Fruit fly (Drosophila melanogaster) whole organism, prepupa: Measurements from ENCODE around the gene beg.

ENCODE experiments used
- Blimp-1 ChIP-seq: fragments of 200-800 bp; sonication (Bioruptor generic); optimal IDR thresholded peaks from 3 replicates; lab custom pipeline; 2017; ENCODE audit warnings: missing biosample characterization, missing genetic modification characterization, mild to moderate bottlenecking, moderate library complexity, missing genetic modification reagents
- CG10631 ChIP-seq: fragments of 200-800 bp; sonication (Bioruptor generic); optimal IDR thresholded peaks from 2 replicates; lab custom pipeline; 2016; ENCODE audit warnings: missing biosample characterization, missing genetic modification characterization
- CG10669 ChIP-seq: fragments of 200-800 bp; sonication (Bioruptor generic); optimal IDR thresholded peaks from 3 replicates; lab custom pipeline; 2018; ENCODE audit warnings: missing biosample characterization, mild to moderate bottlenecking, missing genetic modification characterization, moderate library complexity
- CG11294 ChIP-seq: fragments of 200-800 bp; sonication (Bioruptor generic); IDR thresholded peaks from 2 replicates; pipeline ENCODE4 v1.3.6; 2022; ENCODE audit warnings: missing biosample characterization, missing genetic modification characterization
- CG11902 ChIP-seq: fragments of 200-800 bp; sonication (Bioruptor generic); optimal IDR thresholded peaks from 3 replicates; lab custom pipeline; 2016; ENCODE audit warnings: missing biosample characterization, missing genetic modification characterization
- CG15336 ChIP-seq: fragments of 200-800 bp; sonication (Bioruptor generic); IDR thresholded peaks from 2 replicates; pipeline ENCODE4 v1.3.6; 2022; ENCODE audit warnings: missing biosample characterization, missing genetic modification characterization
- CG1621 ChIP-seq: fragments of 200-800 bp; sonication (Bioruptor generic); optimal IDR thresholded peaks from 3 replicates; lab custom pipeline; 2018; ENCODE audit warnings: missing biosample characterization, mild to moderate bottlenecking, missing genetic modification characterization
- CG16779 ChIP-seq: fragments of 200-800 bp; sonication (Bioruptor generic); optimal IDR thresholded peaks from 3 replicates; lab custom pipeline; 2017; ENCODE audit warnings: missing biosample characterization, mild to moderate bottlenecking, missing genetic modification characterization
- CG3032 ChIP-seq: fragments of 200-800 bp; optimal IDR thresholded peaks from 2 replicates; lab custom pipeline; 2019; ENCODE audit warnings: missing biosample characterization, mild to moderate bottlenecking, missing genetic modification characterization, moderate library complexity
- CG31627 ChIP-seq: fragments of 200-800 bp; sonication (Bioruptor generic); optimal IDR thresholded peaks from 3 replicates; lab custom pipeline; 2016; ENCODE audit warnings: missing biosample characterization, missing genetic modification characterization
- CG32006 ChIP-seq: fragments of 200-800 bp; sonication (Bioruptor generic); optimal IDR thresholded peaks from 3 replicates; lab custom pipeline; 2017; ENCODE audit warnings: missing biosample characterization, mild to moderate bottlenecking, missing genetic modification characterization
- CG34406 ChIP-seq: fragments of 200-800 bp; sonication (Bioruptor generic); optimal IDR thresholded peaks from 3 replicates; lab custom pipeline; 2016; ENCODE audit warnings: missing biosample characterization, missing genetic modification characterization
- CG3919 ChIP-seq: fragments of 200-800 bp; sonication (Bioruptor generic); optimal IDR thresholded peaks from 3 replicates; lab custom pipeline; 2016; ENCODE audit warnings: missing biosample characterization, missing genetic modification characterization
- CG4318 ChIP-seq: fragments of 200-800 bp; sonication (Bioruptor generic); optimal IDR thresholded peaks from 3 replicates; lab custom pipeline; 2017; ENCODE audit warnings: missing biosample characterization, mild to moderate bottlenecking, missing genetic modification characterization
- CG6792 ChIP-seq: fragments of 200-800 bp; sonication (Bioruptor generic); optimal IDR thresholded peaks from 3 replicates; lab custom pipeline; 2016; ENCODE audit warnings: missing biosample characterization, missing genetic modification characterization
- CG6808 ChIP-seq: fragments of 200-800 bp; sonication (Bioruptor generic); optimal IDR thresholded peaks from 3 replicates; lab custom pipeline; 2017; ENCODE audit warnings: missing biosample characterization, missing genetic modification characterization, mild to moderate bottlenecking, moderate library complexity, missing genetic modification reagents
- CG6854 ChIP-seq: fragments of 200-800 bp; sonication (Bioruptor generic); optimal IDR thresholded peaks from 2 replicates; lab custom pipeline; 2017; ENCODE audit warnings: missing biosample characterization, mild to moderate bottlenecking, missing genetic modification characterization
- CG7368 ChIP-seq: fragments of 200-800 bp; sonication (Bioruptor generic); optimal IDR thresholded peaks from 3 replicates; lab custom pipeline; 2016; ENCODE audit warnings: missing biosample characterization, missing genetic modification characterization
- CG8119 ChIP-seq: fragments of 200-800 bp; sonication (Bioruptor generic); IDR thresholded peaks from 3 replicates; pipeline ENCODE4 v1.3.6; 2022; ENCODE audit warnings: missing biosample characterization, missing genetic modification characterization
- CG8319 ChIP-seq: fragments of 200-800 bp; sonication (Bioruptor generic); optimal IDR thresholded peaks from 3 replicates; lab custom pipeline; 2016; ENCODE audit warnings: missing biosample characterization, missing genetic modification characterization
- CG8632 ChIP-seq: fragments of 200-800 bp; sonication (Bioruptor generic); optimal IDR thresholded peaks from 3 replicates; lab custom pipeline; 2016; ENCODE audit warnings: missing biosample characterization, missing genetic modification characterization
- CG9139 ChIP-seq: fragments of 200-800 bp; sonication (Bioruptor generic); optimal IDR thresholded peaks from 3 replicates; lab custom pipeline; 2017; ENCODE audit warnings: missing biosample characterization, mild to moderate bottlenecking, missing genetic modification characterization
- Eip75B ChIP-seq: fragments of 200-800 bp; sonication (Bioruptor generic); optimal IDR thresholded peaks from 3 replicates; lab custom pipeline; 2016; ENCODE audit warnings: missing biosample characterization, missing genetic modification characterization
- Eip78C ChIP-seq: fragments of 200-800 bp; sonication (Bioruptor generic); peaks from one replicate; lab custom pipeline; 2016; ENCODE audit warnings: missing biosample characterization, missing genetic modification characterization
- Eip93F ChIP-seq: fragments of 200-800 bp; sonication (Bioruptor generic); optimal IDR thresholded peaks from 2 replicates; lab custom pipeline; 2016; ENCODE audit warnings: missing biosample characterization, mild to moderate bottlenecking, missing genetic modification characterization
- Ets21C ChIP-seq: fragments of 200-800 bp; sonication (Bioruptor generic); optimal IDR thresholded peaks from 3 replicates; lab custom pipeline; 2016; ENCODE audit warnings: missing biosample characterization, missing genetic modification characterization
- Ets96B ChIP-seq: fragments of 200-800 bp; optimal IDR thresholded peaks from 2 replicates; lab custom pipeline; 2019; ENCODE audit warnings: missing biosample characterization, mild to moderate bottlenecking, missing genetic modification characterization, moderate library complexity
- Gug ChIP-seq: fragments of 200-800 bp; sonication (Bioruptor generic); IDR thresholded peaks from 2 replicates; pipeline ENCODE4 v1.3.6; 2022; ENCODE audit warnings: missing biosample characterization, missing genetic modification characterization
- Hr38 ChIP-seq: sonication (Bioruptor generic); optimal IDR thresholded peaks from 2 replicates; lab custom pipeline; 2016; ENCODE audit warnings: missing biosample characterization, missing genetic modification characterization
- Hr39 ChIP-seq: fragments of 200-800 bp; sonication (Bioruptor generic); optimal IDR thresholded peaks from 2 replicates; lab custom pipeline; 2016; ENCODE audit warnings: missing biosample characterization, missing genetic modification characterization
- Met ChIP-seq: fragments of 200-800 bp; sonication (Bioruptor generic); optimal IDR thresholded peaks from 3 replicates; lab custom pipeline; 2016; ENCODE audit warnings: missing biosample characterization, missing genetic modification characterization
- OdsH ChIP-seq: fragments of 200-800 bp; sonication (Bioruptor generic); optimal IDR thresholded peaks from 3 replicates; lab custom pipeline; 2016; ENCODE audit warnings: missing biosample characterization, missing genetic modification characterization
- Smox ChIP-seq: fragments of 200-800 bp; sonication (Bioruptor generic); optimal IDR thresholded peaks from 3 replicates; lab custom pipeline; 2016; ENCODE audit warnings: missing biosample characterization, missing genetic modification characterization
- Sox102F ChIP-seq: fragments of 200-800 bp; sonication (Bioruptor generic); optimal IDR thresholded peaks from 2 replicates; lab custom pipeline; 2016; ENCODE audit warnings: missing biosample characterization, mild to moderate bottlenecking, missing genetic modification characterization
- achi ChIP-seq: fragments of 200-800 bp; sonication (Bioruptor generic); optimal IDR thresholded peaks from 3 replicates; lab custom pipeline; 2016; ENCODE audit warnings: missing biosample characterization, missing genetic modification characterization
- acj6 ChIP-seq: fragments of 200-800 bp; sonication (Bioruptor generic); optimal IDR thresholded peaks from 3 replicates; lab custom pipeline; 2016; ENCODE audit warnings: missing biosample characterization, missing genetic modification characterization
- cyc ChIP-seq: fragments of 200-800 bp; sonication (Bioruptor generic); optimal IDR thresholded peaks from 3 replicates; lab custom pipeline; 2016; ENCODE audit warnings: missing biosample characterization, missing genetic modification characterization
- dsx ChIP-seq: fragments of 200-800 bp; optimal IDR thresholded peaks from 3 replicates; lab custom pipeline; 2019; ENCODE audit warnings: missing biosample characterization, mild to moderate bottlenecking, missing genetic modification characterization, moderate library complexity; ENCODE audit not compliant: poor library complexity, severe bottlenecking
- eg ChIP-seq: fragments of 200-800 bp; sonication (Bioruptor generic); IDR thresholded peaks from 3 replicates; pipeline ENCODE4 v1.3.6; 2022; ENCODE audit warnings: missing biosample characterization, missing genetic modification characterization
- esn ChIP-seq: fragments of 200-800 bp; sonication (Bioruptor generic); optimal IDR thresholded peaks from 2 replicates; lab custom pipeline; 2016; ENCODE audit warnings: missing biosample characterization, mild to moderate bottlenecking, missing genetic modification characterization, moderate library complexity
- fd59A ChIP-seq: fragments of 200-800 bp; sonication (Bioruptor generic); optimal IDR thresholded peaks from 2 replicates; lab custom pipeline; 2017; ENCODE audit warnings: missing biosample characterization, mild to moderate bottlenecking, missing genetic modification characterization, missing genetic modification reagents
- fd85E ChIP-seq: fragments of 200-800 bp; sonication (Bioruptor generic); optimal IDR thresholded peaks from 3 replicates; lab custom pipeline; 2016; ENCODE audit warnings: missing biosample characterization, missing genetic modification characterization
- fkh ChIP-seq: fragments of 200-800 bp; sonication (Bioruptor generic); optimal IDR thresholded peaks from 3 replicates; lab custom pipeline; 2017; ENCODE audit warnings: missing biosample characterization, mild to moderate bottlenecking, missing genetic modification characterization, moderate library complexity
- lz ChIP-seq: fragments of 200-800 bp; sonication (Bioruptor generic); optimal IDR thresholded peaks from 3 replicates; lab custom pipeline; 2016; ENCODE audit warnings: missing biosample characterization, missing genetic modification characterization
- net ChIP-seq: fragments of 200-800 bp; sonication (Bioruptor generic); optimal IDR thresholded peaks from 3 replicates; lab custom pipeline; 2016; ENCODE audit warnings: missing biosample characterization, missing genetic modification characterization
- pdm3 ChIP-seq: fragments of 200-800 bp; sonication (Bioruptor generic); optimal IDR thresholded peaks from 3 replicates; lab custom pipeline; 2016; ENCODE audit warnings: missing biosample characterization, missing genetic modification characterization
- salr ChIP-seq, 2 experiments: fragments of 200-800 bp; sonication (Bioruptor generic); optimal IDR thresholded peaks; 3 replicates each; lab custom pipeline; 2016 to 2018; ENCODE audit warnings: missing biosample characterization in 2 of 2, missing genetic modification characterization in 2 of 2, mild to moderate bottlenecking in 1 of 2
- spab ChIP-seq: fragments of 200-800 bp; sonication (Bioruptor generic); optimal IDR thresholded peaks from 2 replicates; lab custom pipeline; 2017; ENCODE audit warnings: missing biosample characterization, mild to moderate bottlenecking, missing genetic modification characterization, missing genetic modification reagents
- ss ChIP-seq, 2 experiments: fragments of 200-800 bp; sonication (Bioruptor generic); optimal IDR thresholded peaks; 2 replicates in 1 of 2; 3 replicates in 1 of 2; lab custom pipeline; 2017 to 2018; ENCODE audit warnings: mild to moderate bottlenecking in 2 of 2, missing biosample characterization in 2 of 2, missing genetic modification characterization in 2 of 2, moderate library complexity in 1 of 2
- svp ChIP-seq: fragments of 200-800 bp; sonication (Bioruptor generic); peaks from one replicate; lab custom pipeline; 2016; ENCODE audit warnings: missing biosample characterization, missing genetic modification characterization
- topi ChIP-seq: fragments of 200-800 bp; sonication (Bioruptor generic); optimal IDR thresholded peaks from 3 replicates; lab custom pipeline; 2016; ENCODE audit warnings: missing biosample characterization, missing genetic modification characterization
- vri ChIP-seq: fragments of 200-800 bp; sonication (Bioruptor generic); optimal IDR thresholded peaks from 3 replicates; lab custom pipeline; 2016; ENCODE audit warnings: missing biosample characterization, mild to moderate bottlenecking, missing genetic modification characterization

beg gene

dm6 chr3L:17007041-17007471, 28.4 kb upstream of the beg start:
- peak; percentile 23 for TF ChIP-seq Sox102F (GFP tag; lab: Kevin White, UChicago)
- peak; percentile 27 for TF ChIP-seq cyc
- TF ChIP-seq CG10669 (GFP tag; lab: Kevin White, UChicago), result peak; percentile 39
- TF ChIP-seq CG32006 (GFP tag; lab: Kevin White, UChicago), result peak; percentile 60
- TF ChIP-seq Hr38, result no peak
- peak; percentile 59 for TF ChIP-seq CG3919 (GFP tag; lab: Kevin White, UChicago)
- peak; percentile 59 for TF ChIP-seq fkh (GFP tag; lab: Kevin White, UChicago)
- TF ChIP-seq vri, result peak; percentile 53
- TF ChIP-seq Hr39 (GFP tag; lab: Kevin White, UChicago), result peak; percentile 48
- TF ChIP-seq CG15336 (GFP tag; lab: Robert Waterston, UW), result peak; percentile 64
- TF ChIP-seq CG11902 (GFP tag; lab: Kevin White, UChicago), result peak; percentile 47
- peak; percentile 54 for TF ChIP-seq pdm3 (GFP tag; lab: Kevin White, UChicago)
- peak; percentile 41 for TF ChIP-seq Smox
- TF ChIP-seq Ets21C (GFP tag; lab: Kevin White, UChicago), result peak; percentile 8
- peak; percentile 30 for TF ChIP-seq CG31627 (GFP tag; lab: Kevin White, UChicago)
- peak; percentile 88 for TF ChIP-seq Eip78C (GFP tag; lab: Kevin White, UChicago)
- peak; percentile 11 for TF ChIP-seq Eip75B (GFP tag; lab: Kevin White, UChicago)
- TF ChIP-seq spab (GFP tag; lab: Kevin White, UChicago), result peak; percentile 51
- TF ChIP-seq Eip93F (GFP tag; lab: Kevin White, UChicago), result no peak
- TF ChIP-seq CG6808 (GFP tag; lab: Kevin White, UChicago), result peak; percentile 51
- peak; percentile 13 to 19 for TF ChIP-seq ss (GFP tag; optimal IDR thresholded peaks at IDR 0.05; lab: Kevin White, UChicago)
- peak; percentile 56 for TF ChIP-seq CG3032 (tag; lab: Kevin White, UChicago)
- peak; percentile 57 for TF ChIP-seq CG8632
- TF ChIP-seq salr (GFP tag; optimal IDR thresholded peaks at IDR 0.05; lab: Kevin White, UChicago), result peak; percentile 5 to 20
- TF ChIP-seq Ets96B (tag; lab: Kevin White, UChicago), result peak; percentile 50
- peak; percentile 69 for TF ChIP-seq CG8119
- peak; percentile 51 for TF ChIP-seq net
- peak; percentile 43 for TF ChIP-seq topi
- TF ChIP-seq fd59A (GFP tag; lab: Kevin White, UChicago), result peak; percentile 22
- peak; percentile 19 for TF ChIP-seq esn (GFP tag; lab: Kevin White, UChicago)
- peak; percentile 32 for TF ChIP-seq Met (GFP tag; lab: Kevin White, UChicago)
- peak; percentile 17 for TF ChIP-seq CG6792
- TF ChIP-seq CG8319 (GFP tag; lab: Kevin White, UChicago), result peak; percentile 29
- TF ChIP-seq CG34406 (GFP tag; lab: Kevin White, UChicago), result peak; percentile 43
- TF ChIP-seq Gug (GFP tag; lab: Robert Waterston, UW), result peak; percentile 26; the same call in 1 of the 2 replicates
- no peak for TF ChIP-seq Blimp-1
- peak; percentile 40 for TF ChIP-seq CG7368 (GFP tag; lab: Kevin White, UChicago)
- peak; percentile 44 for TF ChIP-seq CG4318 (GFP tag; lab: Kevin White, UChicago)
- peak; percentile 36; the same call in 1 of the 2 replicates for TF ChIP-seq CG11294 (GFP tag; lab: Robert Waterston, UW)
- peak; percentile 81 for TF ChIP-seq svp (GFP tag; lab: Kevin White, UChicago)
- TF ChIP-seq CG1621 (tag; lab: Kevin White, UChicago), result peak; percentile 11
- peak; percentile 41 for TF ChIP-seq dsx (GFP tag; lab: Kevin White, UChicago)
- TF ChIP-seq lz, result peak; percentile 32
- TF ChIP-seq acj6 (GFP tag; lab: Kevin White, UChicago), result peak; percentile 57
- no peak for TF ChIP-seq fd85E
- peak; percentile 37 for TF ChIP-seq CG10631 (GFP tag; lab: Kevin White, UChicago)
- peak; percentile 62 for TF ChIP-seq OdsH
- peak; percentile 75 for TF ChIP-seq eg (GFP tag; lab: Robert Waterston, UW)
- TF ChIP-seq achi (GFP tag; lab: Kevin White, UChicago), result peak; percentile 45
- TF ChIP-seq CG9139 (GFP tag; lab: Kevin White, UChicago), result no peak
- peak; percentile 21 for TF ChIP-seq CG16779 (tag; lab: Kevin White, UChicago)
- TF ChIP-seq CG6854, result no peak
